Fruit fly (Drosophila melanogaster) whole organism, embryonic: ENCODE measurements around the gene CG32102.

Experiments
- Abd-B ChIP-seq: fragments of 200-800 bp; sonication (Bioruptor generic); optimal IDR thresholded peaks from 2 replicates; lab custom pipeline; 2018; ENCODE audit warnings: missing biosample characterization, mild to moderate bottlenecking, missing genetic modification characterization, moderate library complexity
- Atf6 ChIP-seq: fragments of 200-800 bp; sonication (Bioruptor generic); IDR thresholded peaks from 2 replicates; pipeline ENCODE4 v1.3.6; 2022; ENCODE audit warnings: missing biosample characterization, missing genetic modification characterization
- Bgb ChIP-seq: fragments of 200-800 bp; sonication (Bioruptor generic); IDR thresholded peaks from 2 replicates; pipeline ENCODE4 v1.3.6; 2022; ENCODE audit warnings: missing biosample characterization, missing genetic modification characterization; ENCODE audit not compliant: partially characterized antibody
- C15 ChIP-seq: fragments of 200-800 bp; sonication (Bioruptor generic); IDR thresholded peaks from 3 replicates; pipeline ENCODE4 v1.3.6; 2022; ENCODE audit warnings: missing biosample characterization, missing genetic modification characterization
- CG10147 ChIP-seq: fragments of 200-800 bp; sonication (Bioruptor generic); optimal IDR thresholded peaks from 2 replicates; lab custom pipeline; 2019; ENCODE audit warnings: missing biosample characterization, mild to moderate bottlenecking, missing genetic modification characterization, moderate library complexity
- CG10366 ChIP-seq: fragments of 200-800 bp; sonication (Bioruptor generic); IDR thresholded peaks from 2 replicates; pipeline ENCODE4 v1.3.6; 2022; ENCODE audit warnings: missing biosample characterization, missing genetic modification characterization
- CG11504 ChIP-seq: fragments of 200-800 bp; sonication (Bioruptor generic); optimal IDR thresholded peaks from 3 replicates; lab custom pipeline; 2019; ENCODE audit warnings: missing biosample characterization, mild to moderate bottlenecking, missing genetic modification characterization, moderate library complexity
- CG12071 ChIP-seq: fragments of 200-800 bp; sonication (Bioruptor generic); optimal IDR thresholded peaks from 3 replicates; lab custom pipeline; 2018; ENCODE audit warnings: missing biosample characterization, mild to moderate bottlenecking, missing genetic modification characterization
- CG16813 ChIP-seq: fragments of 200-800 bp; sonication (Bioruptor generic); IDR thresholded peaks from 3 replicates; pipeline ENCODE4 v1.3.6; 2022; ENCODE audit warnings: missing biosample characterization, missing genetic modification characterization; ENCODE audit not compliant: partially characterized antibody
- CG17361 ChIP-seq: fragments of 200-800 bp; sonication (Bioruptor generic); IDR thresholded peaks from 3 replicates; pipeline ENCODE4 v1.3.6; 2022; ENCODE audit warnings: missing biosample characterization, missing genetic modification characterization
- CG2712 ChIP-seq: fragments of 200-800 bp; optimal IDR thresholded peaks from 3 replicates; lab custom pipeline; 2019; ENCODE audit warnings: missing biosample characterization, mild to moderate bottlenecking, missing genetic modification characterization, moderate library complexity
- CG3726 ChIP-seq: fragments of 200-800 bp; sonication (Bioruptor generic); IDR thresholded peaks from 3 replicates; pipeline ENCODE4, ENCODE4 v1.3.6; 2022; ENCODE audit warnings: missing biosample characterization, missing genetic modification characterization
- CG6175 ChIP-seq: fragments of 200-800 bp; sonication (Bioruptor generic); IDR thresholded peaks from 3 replicates; pipeline ENCODE4 v1.3.6; 2022; ENCODE audit warnings: missing biosample characterization, missing genetic modification characterization
- CG6654 ChIP-seq: fragments of 200-800 bp; sonication (Bioruptor generic); optimal IDR thresholded peaks from 2 replicates; lab custom pipeline; 2017; ENCODE audit warnings: missing biosample characterization, mild to moderate bottlenecking, missing genetic modification characterization
- CG8765 ChIP-seq: fragments of 200-800 bp; sonication (Bioruptor generic); IDR thresholded peaks from 2 replicates; pipeline ENCODE4 v1.3.6; 2022; ENCODE audit warnings: missing biosample characterization, missing genetic modification characterization
- Chrac-16 ChIP-seq: fragments of 200-800 bp; sonication (Bioruptor generic); optimal IDR thresholded peaks from 3 replicates; lab custom pipeline; 2016; ENCODE audit warnings: missing biosample characterization, missing genetic modification characterization
- Dfd ChIP-seq, 2 experiments: fragments of >200 bp; optimal IDR thresholded peaks; 2 replicates each; lab custom pipeline; 2017; ENCODE audit warnings: missing biosample characterization in 2 of 2, missing genetic modification characterization in 2 of 2
- Ets65A ChIP-seq: fragments of 200-800 bp; sonication (Bioruptor generic); peaks from one replicate; lab custom pipeline; 2016; ENCODE audit warnings: missing biosample characterization, missing genetic modification characterization
- HLH4C ChIP-seq: fragments of 200-800 bp; sonication (Bioruptor generic); IDR thresholded peaks from 3 replicates; pipeline ENCODE4 v1.3.6; 2022; ENCODE audit warnings: missing biosample characterization, missing genetic modification characterization; ENCODE audit not compliant: partially characterized antibody
- Hmr ChIP-seq: fragments of 200-800 bp; sonication (Bioruptor generic); optimal IDR thresholded peaks from 3 replicates; lab custom pipeline; 2017; ENCODE audit warnings: mild to moderate bottlenecking, missing biosample characterization, missing genetic modification reagents, missing genetic modification characterization
- MESR4 ChIP-seq: fragments of 200-800 bp; sonication (Bioruptor generic); optimal IDR thresholded peaks from 2 replicates; lab custom pipeline; 2018; ENCODE audit warnings: missing biosample characterization, mild to moderate bottlenecking, missing genetic modification characterization, moderate library complexity
- Neu2 ChIP-seq: fragments of 200-800 bp; sonication (Bioruptor generic); optimal IDR thresholded peaks from 3 replicates; lab custom pipeline; 2016; ENCODE audit warnings: missing biosample characterization, missing genetic modification characterization, borderline replicate concordance
- NfI ChIP-seq: fragments of 200-800 bp; sonication (Bioruptor generic); optimal IDR thresholded peaks from 3 replicates; lab custom pipeline; 2018; ENCODE audit warnings: missing biosample characterization, mild to moderate bottlenecking, missing genetic modification characterization, moderate library complexity
- Oli ChIP-seq: fragments of 200-800 bp; sonication (Bioruptor generic); optimal IDR thresholded peaks from 2 replicates; lab custom pipeline; 2018; ENCODE audit warnings: missing biosample characterization, mild to moderate bottlenecking, missing genetic modification characterization, moderate library complexity
- PHDP ChIP-seq: fragments of 200-800 bp; sonication (Bioruptor generic); optimal IDR thresholded peaks from 3 replicates; lab custom pipeline; 2018; ENCODE audit warnings: missing biosample characterization, mild to moderate bottlenecking, missing genetic modification characterization, moderate library complexity
- Pdp1 ChIP-seq, 2 experiments: fragments of 200-800 bp; sonication (Bioruptor generic); optimal IDR thresholded peaks; 3 replicates each; lab custom pipeline; 2016; ENCODE audit warnings: missing biosample characterization in 2 of 2, missing genetic modification characterization in 2 of 2, mild to moderate bottlenecking in 1 of 2, moderate library complexity in 1 of 2
- Poxn ChIP-seq: fragments of 200-800 bp; sonication (Bioruptor generic); IDR thresholded peaks from 2 replicates; pipeline ENCODE4 v1.3.6; 2022; ENCODE audit warnings: missing biosample characterization, missing genetic modification characterization
- Sox100B ChIP-seq: fragments of 200-800 bp; sonication (Bioruptor generic); optimal IDR thresholded peaks from 3 replicates; lab custom pipeline; 2018; ENCODE audit warnings: missing biosample characterization, mild to moderate bottlenecking, missing genetic modification characterization
- Sry-δ ChIP-seq: fragments of 200-800 bp; sonication (Bioruptor generic); optimal IDR thresholded peaks from 2 replicates; lab custom pipeline; 2016; ENCODE audit warnings: missing biosample characterization, missing genetic modification characterization
- YL-1 ChIP-seq: fragments of 200-800 bp; sonication (Bioruptor generic); optimal IDR thresholded peaks from 3 replicates; lab custom pipeline; 2017; ENCODE audit warnings: missing biosample characterization, mild to moderate bottlenecking, missing genetic modification characterization
- amos ChIP-seq: fragments of 200-800 bp; sonication (Bioruptor generic); IDR thresholded peaks from 2 replicates; pipeline ENCODE4 v1.3.6; 2022; ENCODE audit warnings: missing biosample characterization, missing genetic modification characterization; ENCODE audit not compliant: partially characterized antibody
- br ChIP-seq: fragments of >200 bp; optimal IDR thresholded peaks from 2 replicates; lab custom pipeline; 2017
- dati ChIP-seq: fragments of 200-800 bp; sonication (Bioruptor generic); IDR thresholded peaks from 2 replicates; pipeline ENCODE4 v1.3.6; 2022; ENCODE audit warnings: missing biosample characterization, missing genetic modification characterization
- eve ChIP-seq, 2 experiments: fragments of >200 bp; optimal IDR thresholded peaks; 2 replicates each; lab custom pipeline; 2017; ENCODE audit warnings: missing biosample characterization in 2 of 2, missing genetic modification characterization in 2 of 2
- eyg ChIP-seq: fragments of 200-800 bp; sonication (Bioruptor generic); optimal IDR thresholded peaks from 3 replicates; lab custom pipeline; 2016; ENCODE audit warnings: missing biosample characterization, missing genetic modification characterization
- gt ChIP-seq: fragments of 200-800 bp; sonication (Bioruptor generic); IDR thresholded peaks from 2 replicates; pipeline ENCODE4 v1.3.6; 2022; ENCODE audit warnings: missing biosample characterization, missing genetic modification characterization
- hth ChIP-seq: fragments of >200 bp; optimal IDR thresholded peaks from 2 replicates; lab custom pipeline; 2017; ENCODE audit warnings: inconsistent platforms
- ind ChIP-seq: fragments of 200-800 bp; sonication (Bioruptor generic); optimal IDR thresholded peaks from 3 replicates; lab custom pipeline; 2016; ENCODE audit warnings: missing biosample characterization, missing genetic modification characterization
- inv ChIP-seq: fragments of 200-800 bp; sonication (Bioruptor generic); IDR thresholded peaks from 2 replicates; pipeline ENCODE4 v1.3.6; 2022; ENCODE audit warnings: missing biosample characterization, missing genetic modification characterization; ENCODE audit not compliant: partially characterized antibody
- kay ChIP-seq: fragments of 200-800 bp; sonication (Bioruptor generic); optimal IDR thresholded peaks from 2 replicates; lab custom pipeline; 2016; ENCODE audit warnings: missing biosample characterization, missing genetic modification characterization
- klu ChIP-seq: fragments of 200-800 bp; sonication (Bioruptor generic); IDR thresholded peaks from 2 replicates; pipeline ENCODE4 v1.3.6; 2022; ENCODE audit warnings: missing biosample characterization, missing genetic modification characterization
- kni ChIP-seq: fragments of 200-800 bp; sonication (Bioruptor generic); optimal IDR thresholded peaks from 3 replicates; lab custom pipeline; 2017; ENCODE audit warnings: mild to moderate bottlenecking, missing biosample characterization, missing genetic modification reagents, missing genetic modification characterization
- lola ChIP-seq, 3 experiments: fragments of >200 bp in 2 of 3; fragments of 200-800 bp in 1 of 3; sonication (Bioruptor generic) in 1 of 3; optimal IDR thresholded peaks; 2 replicates each; lab custom pipeline; 2017 to 2019; ENCODE audit warnings: missing biosample characterization in 3 of 3, missing genetic modification characterization in 3 of 3, mild to moderate bottlenecking in 1 of 3, moderate library complexity in 1 of 3
- nau ChIP-seq: fragments of 200-800 bp; sonication (Bioruptor generic); optimal IDR thresholded peaks from 3 replicates; lab custom pipeline; 2017; ENCODE audit warnings: missing biosample characterization, mild to moderate bottlenecking, missing genetic modification characterization, missing genetic modification reagents
- sc ChIP-seq, 3 experiments: fragments of >200 bp in 2 of 3; fragments of 200-800 bp in 1 of 3; sonication (Bioruptor generic) in 1 of 3; optimal IDR thresholded peaks; 2 replicates in 2 of 3; 3 replicates in 1 of 3; lab custom pipeline; 2017; ENCODE audit warnings: mild to moderate bottlenecking in 1 of 3, missing biosample characterization in 1 of 3, missing genetic modification characterization in 1 of 3, missing genetic modification reagents in 1 of 3
- tap ChIP-seq: fragments of 200-800 bp; optimal IDR thresholded peaks from 3 replicates; lab custom pipeline; 2019; ENCODE audit warnings: missing biosample characterization, mild to moderate bottlenecking, missing genetic modification characterization, moderate library complexity
- twi ChIP-seq: fragments of 200-800 bp; optimal IDR thresholded peaks from 2 replicates; lab custom pipeline; 2019; ENCODE audit warnings: missing biosample characterization, mild to moderate bottlenecking, missing genetic modification characterization, moderate library complexity
- vfl ChIP-seq: fragments of 200-800 bp; sonication (Bioruptor generic); optimal IDR thresholded peaks from 2 replicates; lab custom pipeline; 2016; ENCODE audit warnings: missing biosample characterization, missing genetic modification characterization

CG32102 gene

DNA sequence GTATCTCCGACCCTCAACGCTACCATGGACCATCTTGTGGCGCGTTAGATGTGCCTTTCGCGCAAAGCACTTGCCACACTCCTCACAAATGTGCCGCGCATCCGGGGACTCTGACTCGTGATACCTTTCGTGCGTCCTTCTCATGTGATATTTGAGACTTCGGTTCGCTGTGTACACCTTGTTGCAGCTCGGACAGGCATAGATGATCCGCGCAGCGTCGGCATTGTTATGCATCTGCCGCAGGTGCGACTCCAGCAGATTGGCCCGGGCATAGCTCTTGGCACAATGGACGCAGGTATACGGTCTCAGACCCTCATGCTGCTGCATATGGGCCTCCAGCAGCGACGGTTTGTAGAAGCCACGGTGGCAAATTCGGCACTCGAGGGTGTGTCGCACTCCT is 36.4 kb upstream of the CG32102 start (continued):
- no peak for TF ChIP-seq YL-1 (GFP tag; lab: Kevin White, UChicago)
- no peak for TF ChIP-seq Neu2
- no peak for TF ChIP-seq CG6175 (GFP tag; lab: Robert Waterston, UW)
- no peak for TF ChIP-seq hth (lab: Kevin White, UChicago)
- no peak for TF ChIP-seq ind (GFP tag; lab: Kevin White, UChicago)
- TF ChIP-seq nau (GFP tag; lab: Kevin White, UChicago), result no peak
- TF ChIP-seq Atf6, result no peak
- no peak for TF ChIP-seq CG17361 (GFP tag; lab: Robert Waterston, UW)
- TF ChIP-seq Sry-δ (GFP tag; lab: Kevin White, UChicago), result no peak
- TF ChIP-seq tap (tag; lab: Kevin White, UChicago), result no peak
- no peak for TF ChIP-seq CG11504
- no peak for TF ChIP-seq eyg (GFP tag; lab: Kevin White, UChicago)
- TF ChIP-seq twi (tag; lab: Kevin White, UChicago), result peak; percentile 68
- TF ChIP-seq kay, result no peak
- no peak for TF ChIP-seq Sox100B
- no peak for TF ChIP-seq CG10147 (GFP tag; lab: Kevin White, UChicago)
- peak; percentile 11 for TF ChIP-seq MESR4 (GFP tag; lab: Kevin White, UChicago)
- TF ChIP-seq PHDP, result no peak
- TF ChIP-seq CG6654 (GFP tag; lab: Kevin White, UChicago), result no peak
- 0 out of 3 replicates have a peak, but pooled peaks have one; percentile 23 for TF ChIP-seq HLH4C (GFP tag; lab: Robert Waterston, UW)
- no peak for TF ChIP-seq vfl (GFP tag; lab: Kevin White, UChicago)
- TF ChIP-seq Ets65A (GFP tag; lab: Kevin White, UChicago), result peak; percentile 30
- TF ChIP-seq gt, result no peak
- TF ChIP-seq CG3726 (GFP tag; lab: Robert Waterston, UW), result 0 out of 3 replicates have a peak, but pooled peaks have one; percentile 20
- no peak for TF ChIP-seq eve (GFP tag; optimal IDR thresholded peaks at IDR 0.05; lab: Kevin White, UChicago)
- TF ChIP-seq, all 482 proteins: peak for 12

DNA sequence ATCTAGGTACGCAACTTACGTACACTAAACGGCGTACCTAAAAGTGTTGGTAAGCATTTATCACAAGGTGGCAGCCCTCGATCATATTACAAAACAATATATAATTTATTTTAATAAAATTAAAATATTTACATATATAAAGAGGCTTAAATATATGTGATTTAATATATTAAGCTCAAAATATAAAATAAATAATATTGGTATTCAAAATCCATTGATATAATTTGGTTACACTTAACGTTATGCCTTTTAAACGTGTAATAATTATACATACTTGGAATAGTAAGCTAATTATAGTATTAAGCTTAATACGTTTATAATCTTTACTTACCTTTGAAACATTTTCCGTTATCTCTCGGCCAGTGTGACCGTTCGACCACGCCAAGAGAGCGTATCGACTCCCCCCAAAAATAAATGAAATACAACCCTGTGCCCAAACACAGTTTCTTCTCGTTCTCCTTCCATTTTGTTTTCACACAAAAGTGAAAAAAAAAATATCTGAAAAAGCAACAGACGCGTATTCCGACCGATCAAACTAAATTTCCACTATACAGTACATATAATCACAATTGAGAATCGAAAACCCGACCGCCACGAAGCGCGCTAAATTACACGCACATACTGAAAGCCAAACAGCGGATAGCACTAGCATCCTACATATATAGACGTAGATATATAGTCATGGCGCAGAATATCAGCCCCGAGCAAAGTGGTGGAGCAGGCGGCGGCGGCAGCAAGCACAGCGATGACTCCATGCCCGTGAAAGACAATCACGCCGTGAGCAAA is 34.5 kb upstream of the CG32102 start, which contains the start of the genes CG10646 and vih:
TSS of gene CG10646 (minus strand) at position 30 of the 786 bp plus-strand sequence.
TSS of gene vih (plus strand) at position 428 of the 786 bp plus-strand sequence.
- TF ChIP-seq CG8765 (GFP tag; lab: Robert Waterston, UW), result no peak
- peak in 1 of 3 experiments; percentile 37 for TF ChIP-seq lola (GFP tag; optimal IDR thresholded peaks at IDR 0.05; lab: Kevin White, UChicago)
- no peak; the same call in 1 of the 2 replicates for TF ChIP-seq amos (GFP tag; lab: Robert Waterston, UW)
- no peak for TF ChIP-seq br
- no peak for TF ChIP-seq klu (GFP tag; lab: Robert Waterston, UW)
- no peak for TF ChIP-seq kni (GFP tag; lab: Kevin White, UChicago)
- TF ChIP-seq Oli, result peak; percentile 20
- TF ChIP-seq Dfd (GFP tag; optimal IDR thresholded peaks at IDR 0.05; lab: Kevin White, UChicago), result no peak
- TF ChIP-seq HLH4C (GFP tag; lab: Robert Waterston, UW), result no peak; the same call in 2 of the 3 replicates
- TF ChIP-seq nau (GFP tag; lab: Kevin White, UChicago), result no peak
- no peak for TF ChIP-seq dati (GFP tag; lab: Robert Waterston, UW)
- no peak for TF ChIP-seq Poxn (GFP tag; lab: Robert Waterston, UW)
- TF ChIP-seq Chrac-16, result peak; percentile 40
- peak in 1 of 2 experiments; percentile 28 for TF ChIP-seq Pdp1 (GFP tag; optimal IDR thresholded peaks at IDR 0.05; lab: Kevin White, UChicago)
- TF ChIP-seq Abd-B (GFP tag; lab: Kevin White, UChicago), result no peak
- peak; percentile 60 for TF ChIP-seq NfI
- TF ChIP-seq inv (GFP tag; lab: Robert Waterston, UW), result no peak
- no peak for TF ChIP-seq C15
- TF ChIP-seq CG2712 (tag; lab: Kevin White, UChicago), result peak; percentile 73
- peak; percentile 17; the same call in 1 of the 2 replicates for TF ChIP-seq Bgb
- TF ChIP-seq CG10366 (GFP tag; lab: Robert Waterston, UW), result no peak
- peak; percentile 68 for TF ChIP-seq Hmr
- TF ChIP-seq CG12071 (GFP tag; lab: Kevin White, UChicago), result no peak
- TF ChIP-seq sc (optimal IDR thresholded peaks at IDR 0.05; lab: Kevin White, UChicago), result no peak
- no peak for TF ChIP-seq sc (GFP tag; optimal IDR thresholded peaks at IDR 0.05; lab: Kevin White, UChicago)
- TF ChIP-seq CG16813 (GFP tag; lab: Robert Waterston, UW), result no peak
